Fruit fly (Drosophila melanogaster) whole organism, prepupa: Measurements from ENCODE around the gene PlexA.

Source experiments
- CG10631 ChIP-seq: fragments of 200-800 bp; sonication (Bioruptor generic); optimal IDR thresholded peaks from 2 replicates; lab custom pipeline; 2016; ENCODE audit warnings: missing biosample characterization, missing genetic modification characterization
- CG10669 ChIP-seq: fragments of 200-800 bp; sonication (Bioruptor generic); optimal IDR thresholded peaks from 3 replicates; lab custom pipeline; 2018; ENCODE audit warnings: missing biosample characterization, mild to moderate bottlenecking, missing genetic modification characterization, moderate library complexity
- CG11294 ChIP-seq: fragments of 200-800 bp; sonication (Bioruptor generic); IDR thresholded peaks from 2 replicates; pipeline ENCODE4 v1.3.6; 2022; ENCODE audit warnings: missing biosample characterization, missing genetic modification characterization
- CG11762 ChIP-seq: fragments of 200-800 bp; sonication (Bioruptor generic); optimal IDR thresholded peaks from 3 replicates; lab custom pipeline; 2016; ENCODE audit warnings: missing biosample characterization, missing genetic modification characterization; ENCODE audit not compliant: insufficient read depth
- CG11902 ChIP-seq: fragments of 200-800 bp; sonication (Bioruptor generic); optimal IDR thresholded peaks from 3 replicates; lab custom pipeline; 2016; ENCODE audit warnings: missing biosample characterization, missing genetic modification characterization
- CG15336 ChIP-seq: fragments of 200-800 bp; sonication (Bioruptor generic); IDR thresholded peaks from 2 replicates; pipeline ENCODE4 v1.3.6; 2022; ENCODE audit warnings: missing biosample characterization, missing genetic modification characterization
- CG1621 ChIP-seq: fragments of 200-800 bp; sonication (Bioruptor generic); optimal IDR thresholded peaks from 3 replicates; lab custom pipeline; 2018; ENCODE audit warnings: missing biosample characterization, mild to moderate bottlenecking, missing genetic modification characterization
- CG16779 ChIP-seq: fragments of 200-800 bp; sonication (Bioruptor generic); optimal IDR thresholded peaks from 3 replicates; lab custom pipeline; 2017; ENCODE audit warnings: missing biosample characterization, mild to moderate bottlenecking, missing genetic modification characterization
- CG3032 ChIP-seq: fragments of 200-800 bp; optimal IDR thresholded peaks from 2 replicates; lab custom pipeline; 2019; ENCODE audit warnings: missing biosample characterization, mild to moderate bottlenecking, missing genetic modification characterization, moderate library complexity
- CG31627 ChIP-seq: fragments of 200-800 bp; sonication (Bioruptor generic); optimal IDR thresholded peaks from 3 replicates; lab custom pipeline; 2016; ENCODE audit warnings: missing biosample characterization, missing genetic modification characterization
- CG32006 ChIP-seq: fragments of 200-800 bp; sonication (Bioruptor generic); optimal IDR thresholded peaks from 3 replicates; lab custom pipeline; 2017; ENCODE audit warnings: missing biosample characterization, mild to moderate bottlenecking, missing genetic modification characterization
- CG3919 ChIP-seq: fragments of 200-800 bp; sonication (Bioruptor generic); optimal IDR thresholded peaks from 3 replicates; lab custom pipeline; 2016; ENCODE audit warnings: missing biosample characterization, missing genetic modification characterization
- CG4318 ChIP-seq: fragments of 200-800 bp; sonication (Bioruptor generic); optimal IDR thresholded peaks from 3 replicates; lab custom pipeline; 2017; ENCODE audit warnings: missing biosample characterization, mild to moderate bottlenecking, missing genetic modification characterization
- CG6276 ChIP-seq: fragments of 200-800 bp; sonication (Bioruptor generic); optimal IDR thresholded peaks from 2 replicates; lab custom pipeline; 2017; ENCODE audit warnings: missing biosample characterization, mild to moderate bottlenecking, missing genetic modification characterization
- CG6808 ChIP-seq: fragments of 200-800 bp; sonication (Bioruptor generic); optimal IDR thresholded peaks from 3 replicates; lab custom pipeline; 2017; ENCODE audit warnings: missing biosample characterization, missing genetic modification characterization, mild to moderate bottlenecking, moderate library complexity, missing genetic modification reagents
- CG6854 ChIP-seq: fragments of 200-800 bp; sonication (Bioruptor generic); optimal IDR thresholded peaks from 2 replicates; lab custom pipeline; 2017; ENCODE audit warnings: missing biosample characterization, mild to moderate bottlenecking, missing genetic modification characterization
- CG8119 ChIP-seq: fragments of 200-800 bp; sonication (Bioruptor generic); IDR thresholded peaks from 3 replicates; pipeline ENCODE4 v1.3.6; 2022; ENCODE audit warnings: missing biosample characterization, missing genetic modification characterization
- CG8319 ChIP-seq: fragments of 200-800 bp; sonication (Bioruptor generic); optimal IDR thresholded peaks from 3 replicates; lab custom pipeline; 2016; ENCODE audit warnings: missing biosample characterization, missing genetic modification characterization
- CG8632 ChIP-seq: fragments of 200-800 bp; sonication (Bioruptor generic); optimal IDR thresholded peaks from 3 replicates; lab custom pipeline; 2016; ENCODE audit warnings: missing biosample characterization, missing genetic modification characterization
- Eip75B ChIP-seq: fragments of 200-800 bp; sonication (Bioruptor generic); optimal IDR thresholded peaks from 3 replicates; lab custom pipeline; 2016; ENCODE audit warnings: missing biosample characterization, missing genetic modification characterization
- Hr38 ChIP-seq: sonication (Bioruptor generic); optimal IDR thresholded peaks from 2 replicates; lab custom pipeline; 2016; ENCODE audit warnings: missing biosample characterization, missing genetic modification characterization
- Hr4 ChIP-seq: fragments of 200-800 bp; sonication (Bioruptor generic); optimal IDR thresholded peaks from 3 replicates; lab custom pipeline; 2016; ENCODE audit warnings: missing biosample characterization, missing genetic modification characterization
- achi ChIP-seq: fragments of 200-800 bp; sonication (Bioruptor generic); optimal IDR thresholded peaks from 3 replicates; lab custom pipeline; 2016; ENCODE audit warnings: missing biosample characterization, missing genetic modification characterization
- acj6 ChIP-seq: fragments of 200-800 bp; sonication (Bioruptor generic); optimal IDR thresholded peaks from 3 replicates; lab custom pipeline; 2016; ENCODE audit warnings: missing biosample characterization, missing genetic modification characterization
- dac ChIP-seq: fragments of 200-800 bp; sonication (Bioruptor generic); optimal IDR thresholded peaks from 2 replicates; lab custom pipeline; 2017; ENCODE audit warnings: missing biosample characterization, mild to moderate bottlenecking, missing genetic modification characterization
- dsx ChIP-seq: fragments of 200-800 bp; optimal IDR thresholded peaks from 3 replicates; lab custom pipeline; 2019; ENCODE audit warnings: missing biosample characterization, mild to moderate bottlenecking, missing genetic modification characterization, moderate library complexity; ENCODE audit not compliant: poor library complexity, severe bottlenecking
- eg ChIP-seq: fragments of 200-800 bp; sonication (Bioruptor generic); IDR thresholded peaks from 3 replicates; pipeline ENCODE4 v1.3.6; 2022; ENCODE audit warnings: missing biosample characterization, missing genetic modification characterization
- esn ChIP-seq: fragments of 200-800 bp; sonication (Bioruptor generic); optimal IDR thresholded peaks from 2 replicates; lab custom pipeline; 2016; ENCODE audit warnings: missing biosample characterization, mild to moderate bottlenecking, missing genetic modification characterization, moderate library complexity
- fd59A ChIP-seq: fragments of 200-800 bp; sonication (Bioruptor generic); optimal IDR thresholded peaks from 2 replicates; lab custom pipeline; 2017; ENCODE audit warnings: missing biosample characterization, mild to moderate bottlenecking, missing genetic modification characterization, missing genetic modification reagents
- lz ChIP-seq: fragments of 200-800 bp; sonication (Bioruptor generic); optimal IDR thresholded peaks from 3 replicates; lab custom pipeline; 2016; ENCODE audit warnings: missing biosample characterization, missing genetic modification characterization
- net ChIP-seq: fragments of 200-800 bp; sonication (Bioruptor generic); optimal IDR thresholded peaks from 3 replicates; lab custom pipeline; 2016; ENCODE audit warnings: missing biosample characterization, missing genetic modification characterization
- salr ChIP-seq, 2 experiments: fragments of 200-800 bp; sonication (Bioruptor generic); optimal IDR thresholded peaks; 3 replicates each; lab custom pipeline; 2016 to 2018; ENCODE audit warnings: missing biosample characterization in 2 of 2, missing genetic modification characterization in 2 of 2, mild to moderate bottlenecking in 1 of 2
- spab ChIP-seq: fragments of 200-800 bp; sonication (Bioruptor generic); optimal IDR thresholded peaks from 2 replicates; lab custom pipeline; 2017; ENCODE audit warnings: missing biosample characterization, mild to moderate bottlenecking, missing genetic modification characterization, missing genetic modification reagents
- svp ChIP-seq: fragments of 200-800 bp; sonication (Bioruptor generic); peaks from one replicate; lab custom pipeline; 2016; ENCODE audit warnings: missing biosample characterization, missing genetic modification characterization
- topi ChIP-seq: fragments of 200-800 bp; sonication (Bioruptor generic); optimal IDR thresholded peaks from 3 replicates; lab custom pipeline; 2016; ENCODE audit warnings: missing biosample characterization, missing genetic modification characterization
- vri ChIP-seq: fragments of 200-800 bp; sonication (Bioruptor generic); optimal IDR thresholded peaks from 3 replicates; lab custom pipeline; 2016; ENCODE audit warnings: missing biosample characterization, mild to moderate bottlenecking, missing genetic modification characterization

Gene PlexA

DNA sequence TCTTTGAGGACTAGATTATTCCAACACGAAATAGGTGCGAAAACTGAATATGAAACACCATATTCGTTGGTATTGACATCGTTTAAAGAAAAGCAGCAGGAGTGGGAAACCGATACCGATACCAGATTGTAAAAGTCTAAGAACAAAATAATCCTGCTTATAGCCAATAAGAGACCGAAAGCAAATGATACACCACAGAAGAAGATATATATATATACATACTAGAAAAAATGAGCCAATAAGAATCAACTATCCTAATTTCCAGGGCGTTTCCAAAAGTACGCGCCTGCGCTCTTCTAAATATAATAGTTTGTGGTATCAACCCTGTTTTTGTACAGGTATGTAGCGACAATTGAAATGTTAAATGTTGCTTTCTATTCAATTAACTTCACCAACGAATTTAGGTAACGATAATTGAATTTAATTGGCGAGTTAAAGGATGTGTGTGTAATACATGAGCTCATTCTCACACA is 48.4 kb downstream of the PlexA start, which contains the start of gene fuss:
Gene fuss (minus strand): TSS at position 51 of the 473 bp plus-strand sequence.
- TF ChIP-seq achi (GFP tag; lab: Kevin White, UChicago) (no peak), esn (GFP tag; lab: Kevin White, UChicago) (no peak), dac (GFP tag; lab: Kevin White, UChicago) (no peak), CG32006 (GFP tag; lab: Kevin White, UChicago) (no peak), salr (GFP tag; optimal IDR thresholded peaks at IDR 0.05; lab: Kevin White, UChicago) (no peak)
- TF ChIP-seq, all 60 proteins: peak for 0

DNA sequence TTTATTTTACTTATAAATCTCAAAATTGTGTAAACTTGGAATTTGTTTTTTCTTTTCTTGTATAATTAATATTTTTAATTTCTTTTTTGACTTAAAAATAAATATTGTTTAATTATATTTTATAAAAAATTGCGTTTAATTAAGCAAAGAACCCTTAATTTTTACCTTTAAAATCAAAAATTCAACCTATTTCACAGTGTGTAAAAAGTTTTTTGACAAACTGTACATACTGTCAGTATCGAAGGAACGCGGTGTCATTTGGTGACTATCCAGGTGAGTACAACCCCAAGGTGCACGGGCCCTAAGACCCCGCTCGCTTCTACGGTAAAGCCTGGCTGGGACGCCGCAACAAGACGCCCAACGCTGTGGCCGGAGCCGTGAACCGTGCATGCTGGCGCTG is 50.3 kb downstream of the PlexA start:
- TF ChIP-seq CG10669 = no peak
- no peak for TF ChIP-seq achi (GFP tag; lab: Kevin White, UChicago)
- TF ChIP-seq, all 60 proteins: peak for 0

DNA sequence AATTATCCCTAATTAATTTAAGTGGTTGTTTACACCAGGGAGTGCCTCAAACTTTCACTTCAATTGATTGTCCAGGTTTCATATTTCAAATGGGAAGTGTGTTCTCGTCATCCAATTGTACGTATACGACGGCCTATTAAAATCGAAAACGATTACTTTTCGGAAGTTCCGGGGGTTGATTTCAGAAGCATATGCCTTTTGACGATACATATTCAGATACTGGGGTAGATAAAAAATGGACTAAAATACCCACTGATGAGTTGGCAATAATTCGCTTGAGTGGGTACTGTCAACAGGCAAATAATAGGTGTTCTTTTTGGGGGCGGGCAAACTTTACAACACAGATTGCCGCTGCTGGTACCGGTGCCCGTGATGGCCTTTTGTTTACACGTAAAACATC is 52.3 kb downstream of the PlexA start:
- TF ChIP-seq CG4318 (GFP tag; lab: Kevin White, UChicago) = no peak
- no peak for TF ChIP-seq eg (GFP tag; lab: Robert Waterston, UW)
- TF ChIP-seq CG1621 (tag; lab: Kevin White, UChicago) = no peak
- no peak for TF ChIP-seq CG3032 (tag; lab: Kevin White, UChicago)

DNA sequence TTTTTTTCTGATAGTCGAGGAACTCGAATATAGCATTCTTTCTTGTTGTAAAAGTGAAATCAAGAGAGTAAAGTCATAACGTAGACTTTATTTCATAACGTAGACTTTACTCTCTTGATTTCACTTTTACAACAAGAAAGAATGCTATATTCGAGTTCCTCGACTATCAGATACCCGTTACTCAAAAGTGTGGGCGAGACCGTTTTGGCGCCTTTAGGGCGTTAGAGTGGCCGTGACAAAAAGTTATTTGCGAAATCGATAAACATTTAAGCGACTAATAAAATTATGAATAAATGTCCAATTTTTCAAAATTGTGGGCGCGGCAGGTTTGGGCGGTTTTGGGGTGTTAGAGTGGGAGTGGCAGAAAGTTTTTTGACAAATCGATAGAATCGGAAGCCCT is 55.8 kb downstream of the PlexA start:
- TF ChIP-seq CG11902 (GFP tag; lab: Kevin White, UChicago) = no peak
- TF ChIP-seq CG16779 (tag; lab: Kevin White, UChicago) = no peak
- no peak for TF ChIP-seq dsx (GFP tag; lab: Kevin White, UChicago)
- TF ChIP-seq Hr4 (GFP tag; lab: Kevin White, UChicago) = no peak
- TF ChIP-seq CG8119 = no peak
- TF ChIP-seq CG3919 (GFP tag; lab: Kevin White, UChicago) = no peak
- no peak for TF ChIP-seq topi (GFP tag; lab: Kevin White, UChicago)
- no peak for TF ChIP-seq acj6 (GFP tag; lab: Kevin White, UChicago)
- TF ChIP-seq lz (GFP tag; lab: Kevin White, UChicago) = no peak
- no peak for TF ChIP-seq CG8319
- no peak for TF ChIP-seq fd59A (GFP tag; lab: Kevin White, UChicago)
- no peak for TF ChIP-seq CG11762 (GFP tag; lab: Kevin White, UChicago)
- TF ChIP-seq spab (GFP tag; lab: Kevin White, UChicago) = no peak
- TF ChIP-seq CG4318 (GFP tag; lab: Kevin White, UChicago) = no peak
- TF ChIP-seq CG6854 = no peak
- TF ChIP-seq CG6808 = no peak
- TF ChIP-seq, all 60 proteins: peak for 0

DNA sequence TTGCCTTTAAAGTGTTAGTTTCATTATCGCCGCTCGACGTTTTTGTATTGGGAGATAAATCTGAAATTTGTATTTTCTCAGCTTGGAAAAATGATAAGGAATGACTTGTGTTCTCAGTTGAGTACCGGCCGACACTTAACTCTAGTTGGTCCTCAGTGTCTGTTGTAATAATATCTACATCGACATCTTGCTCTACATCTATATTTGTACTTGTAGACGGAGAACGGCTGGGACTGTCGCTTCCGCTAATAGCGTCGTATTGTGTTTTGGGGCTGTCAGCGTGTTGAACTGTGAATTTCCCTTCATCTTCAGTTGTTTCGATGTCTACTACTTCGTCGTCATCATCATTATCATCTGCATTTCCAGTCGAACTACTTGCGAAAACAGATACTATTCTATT is 63.2 kb downstream of the PlexA start:
- no peak for TF ChIP-seq svp (GFP tag; lab: Kevin White, UChicago)
- no peak for TF ChIP-seq acj6 (GFP tag; lab: Kevin White, UChicago)
- no peak for TF ChIP-seq Hr38
- no peak for TF ChIP-seq lz (GFP tag; lab: Kevin White, UChicago)
- TF ChIP-seq spab (GFP tag; lab: Kevin White, UChicago) = no peak
- no peak for TF ChIP-seq vri (GFP tag; lab: Kevin White, UChicago)
- TF ChIP-seq CG32006 (GFP tag; lab: Kevin White, UChicago) = no peak
- TF ChIP-seq CG8632 (GFP tag; lab: Kevin White, UChicago) = no peak
- TF ChIP-seq CG8319 = no peak
- TF ChIP-seq CG6276 (GFP tag; lab: Kevin White, UChicago) = no peak
- no peak for TF ChIP-seq CG15336 (GFP tag; lab: Robert Waterston, UW)
- no peak for TF ChIP-seq CG11294
- TF ChIP-seq Eip75B (GFP tag; lab: Kevin White, UChicago) = no peak
- TF ChIP-seq CG31627 = no peak
- no peak for TF ChIP-seq CG3032 (tag; lab: Kevin White, UChicago)
- TF ChIP-seq eg (GFP tag; lab: Robert Waterston, UW) = no peak
- no peak for TF ChIP-seq net (GFP tag; lab: Kevin White, UChicago)
- TF ChIP-seq CG10631 (GFP tag; lab: Kevin White, UChicago) = no peak
